Fruit fly (Drosophila melanogaster) whole organism, embryonic: Measurements from ENCODE around the gene superdeath.
A peak's percentile ranks its signal among the peaks of the same experiment; 100 is the strongest.

Experiments
- BtbVII ChIP-seq: fragments of 200-800 bp; sonication (Bioruptor generic); optimal IDR thresholded peaks from 3 replicates; lab custom pipeline; 2017; ENCODE audit warnings: missing biosample characterization, mild to moderate bottlenecking, missing genetic modification characterization
- CG1024 ChIP-seq: fragments of 200-800 bp; sonication (Bioruptor generic); IDR thresholded peaks from 2 replicates; pipeline ENCODE4 v1.3.6; 2022; ENCODE audit warnings: missing biosample characterization, missing genetic modification characterization
- CG11560 ChIP-seq: fragments of 200-800 bp; sonication (Bioruptor generic); IDR thresholded peaks from 3 replicates; pipeline ENCODE4 v1.3.6; 2022; ENCODE audit warnings: missing biosample characterization, missing genetic modification characterization
- CG14965 ChIP-seq: fragments of 200-800 bp; sonication (Bioruptor generic); optimal IDR thresholded peaks from 2 replicates; lab custom pipeline; 2016; ENCODE audit warnings: missing biosample characterization, missing genetic modification characterization, borderline replicate concordance
- CG17186 ChIP-seq: fragments of 200-800 bp; sonication (Bioruptor generic); optimal IDR thresholded peaks from 3 replicates; lab custom pipeline; 2017; ENCODE audit warnings: missing biosample characterization, missing genetic modification reagents, missing genetic modification characterization
- CG17385 ChIP-seq: fragments of 200-800 bp; sonication (Bioruptor generic); optimal IDR thresholded peaks from 3 replicates; lab custom pipeline; 2018; ENCODE audit warnings: missing biosample characterization, mild to moderate bottlenecking, missing genetic modification characterization
- CG17802 ChIP-seq: fragments of 200-800 bp; sonication (Bioruptor generic); optimal IDR thresholded peaks from 2 replicates; lab custom pipeline; 2018; ENCODE audit warnings: missing biosample characterization, mild to moderate bottlenecking, missing genetic modification characterization, moderate library complexity
- CG1792 ChIP-seq: fragments of 200-800 bp; sonication (Bioruptor generic); optimal IDR thresholded peaks from 2 replicates; lab custom pipeline; 2016; ENCODE audit warnings: missing biosample characterization, missing genetic modification characterization
- CG18599 ChIP-seq: fragments of 200-800 bp; sonication (Bioruptor generic); optimal IDR thresholded peaks from 3 replicates; lab custom pipeline; 2017; ENCODE audit warnings: missing biosample characterization, missing genetic modification characterization, mild to moderate bottlenecking, moderate library complexity, missing genetic modification reagents
- CG43689 ChIP-seq: fragments of 200-800 bp; sonication (Bioruptor generic); IDR thresholded peaks from 2 replicates; pipeline ENCODE4 v1.3.6; 2022; ENCODE audit warnings: missing biosample characterization, missing genetic modification characterization
- CG5180 ChIP-seq: fragments of 200-800 bp; sonication (Bioruptor generic); optimal IDR thresholded peaks from 3 replicates; lab custom pipeline; 2017; ENCODE audit warnings: missing biosample characterization, missing genetic modification characterization, mild to moderate bottlenecking, moderate library complexity, missing genetic modification reagents
- CG6854 ChIP-seq: fragments of 200-800 bp; sonication (Bioruptor generic); optimal IDR thresholded peaks from 3 replicates; lab custom pipeline; 2017; ENCODE audit warnings: missing biosample characterization, mild to moderate bottlenecking, missing genetic modification characterization
- CG7786 ChIP-seq: fragments of 200-800 bp; sonication (Bioruptor generic); optimal IDR thresholded peaks from 2 replicates; lab custom pipeline; 2016; ENCODE audit warnings: missing biosample characterization, missing genetic modification characterization
- CG7928 ChIP-seq: fragments of 200-800 bp; sonication (Bioruptor generic); optimal IDR thresholded peaks from 2 replicates; lab custom pipeline; 2017; ENCODE audit warnings: missing biosample characterization, mild to moderate bottlenecking, missing genetic modification characterization
- CG8089 ChIP-seq: fragments of 200-800 bp; sonication (Bioruptor generic); optimal IDR thresholded peaks from 3 replicates; lab custom pipeline; 2016; ENCODE audit warnings: missing biosample characterization, missing genetic modification characterization
- CG8359 ChIP-seq: fragments of 200-800 bp; sonication (Bioruptor generic); optimal IDR thresholded peaks from 2 replicates; lab custom pipeline; 2017; ENCODE audit warnings: missing biosample characterization, mild to moderate bottlenecking, missing genetic modification characterization, borderline replicate concordance
- CG8478 ChIP-seq: fragments of >200 bp; optimal IDR thresholded peaks from 2 replicates; lab custom pipeline; 2018
- CG9437 ChIP-seq: fragments of 200-800 bp; sonication (Bioruptor generic); optimal IDR thresholded peaks from 2 replicates; lab custom pipeline; 2018; ENCODE audit warnings: missing biosample characterization, mild to moderate bottlenecking, missing genetic modification characterization
- CG9727 ChIP-seq: fragments of 200-800 bp; sonication (Bioruptor generic); optimal IDR thresholded peaks from 3 replicates; lab custom pipeline; 2017; ENCODE audit warnings: missing biosample characterization, mild to moderate bottlenecking, missing genetic modification characterization
- Dll ChIP-seq: fragments of 200-800 bp; sonication (Bioruptor generic); IDR thresholded peaks from 4 replicates; pipeline ENCODE4 v1.3.6; 2022; ENCODE audit warnings: missing biosample characterization, missing genetic modification characterization; ENCODE audit not compliant: partially characterized antibody
- Doc2 ChIP-seq: fragments of 200-800 bp; sonication (Bioruptor generic); IDR thresholded peaks from 2 replicates; pipeline ENCODE4 v1.3.6; 2022; ENCODE audit warnings: missing biosample characterization, missing genetic modification characterization
- E2f1 ChIP-seq: fragments of 200-800 bp; sonication (Bioruptor generic); IDR thresholded peaks from 2 replicates; pipeline ENCODE4 v1.3.6; 2022; ENCODE audit warnings: missing biosample characterization, missing genetic modification characterization
- Eip74EF ChIP-seq, 2 experiments: fragments of 200-800 bp in 1 of 2; fragments of >200 bp in 1 of 2; sonication (Bioruptor generic) in 1 of 2; optimal IDR thresholded peaks; 2 replicates each; lab custom pipeline; 2017 to 2019; ENCODE audit warnings: missing biosample characterization in 2 of 2, missing genetic modification characterization in 2 of 2, mild to moderate bottlenecking in 1 of 2, moderate library complexity in 1 of 2
- Ets97D ChIP-seq: fragments of 200-800 bp; sonication (Bioruptor generic); optimal IDR thresholded peaks from 3 replicates; lab custom pipeline; 2016; ENCODE audit warnings: missing biosample characterization, missing genetic modification characterization
- HmgD ChIP-seq: fragments of 200-800 bp; sonication (Bioruptor generic); optimal IDR thresholded peaks from 3 replicates; lab custom pipeline; 2016; ENCODE audit warnings: missing biosample characterization, missing genetic modification characterization
- Hmr ChIP-seq: fragments of 200-800 bp; sonication (Bioruptor generic); optimal IDR thresholded peaks from 3 replicates; lab custom pipeline; 2017; ENCODE audit warnings: mild to moderate bottlenecking, missing biosample characterization, missing genetic modification reagents, missing genetic modification characterization
- Kr ChIP-seq: fragments of 200-800 bp; sonication (Bioruptor generic); optimal IDR thresholded peaks from 2 replicates; lab custom pipeline; 2017; ENCODE audit warnings: missing biosample characterization, mild to moderate bottlenecking, missing genetic modification characterization
- NC2α ChIP-seq: fragments of 200-800 bp; sonication (Bioruptor generic); optimal IDR thresholded peaks from 2 replicates; lab custom pipeline; 2016; ENCODE audit warnings: missing biosample characterization, missing genetic modification characterization
- Nf-YA ChIP-seq: fragments of 200-800 bp; sonication (Bioruptor generic); IDR thresholded peaks from 2 replicates; pipeline ENCODE4 v1.3.6; 2022; ENCODE audit warnings: missing biosample characterization, missing genetic modification characterization
- Nf-YB ChIP-seq: fragments of 200-800 bp; sonication (Bioruptor generic); optimal IDR thresholded peaks from 3 replicates; lab custom pipeline; 2019; ENCODE audit warnings: missing biosample characterization, mild to moderate bottlenecking, missing genetic modification characterization, moderate library complexity
- Six4 ChIP-seq: fragments of 200-800 bp; sonication (Bioruptor generic); optimal IDR thresholded peaks from 2 replicates; lab custom pipeline; 2016; ENCODE audit warnings: missing biosample characterization, missing genetic modification characterization
- Stat92E ChIP-seq, 3 experiments: fragments of >200 bp in 2 of 3; fragments of 200-800 bp in 1 of 3; sonication (Bioruptor generic) in 1 of 3; optimal IDR thresholded peaks; 2 replicates each; lab custom pipeline; 2017 to 2019; ENCODE audit warnings: missing biosample characterization in 3 of 3, missing genetic modification characterization in 3 of 3, mild to moderate bottlenecking in 1 of 3, moderate library complexity in 1 of 3
- cwo ChIP-seq: fragments of 200-800 bp; sonication (Bioruptor generic); optimal IDR thresholded peaks from 3 replicates; lab custom pipeline; 2017; ENCODE audit warnings: missing biosample characterization, missing genetic modification characterization, mild to moderate bottlenecking, moderate library complexity, missing genetic modification reagents
- dan ChIP-seq: fragments of 200-800 bp; sonication (Bioruptor generic); IDR thresholded peaks from 2 replicates; pipeline ENCODE4 v1.3.6; 2022; ENCODE audit warnings: missing biosample characterization, missing genetic modification characterization
- danr ChIP-seq: fragments of 200-800 bp; sonication (Bioruptor generic); IDR thresholded peaks from 2 replicates; pipeline ENCODE4 v1.3.6; 2022; ENCODE audit warnings: missing biosample characterization, missing genetic modification characterization
- ewg ChIP-seq: fragments of 200-800 bp; sonication (Bioruptor generic); optimal IDR thresholded peaks from 3 replicates; lab custom pipeline; 2017; ENCODE audit warnings: mild to moderate bottlenecking, missing biosample characterization, missing genetic modification reagents, missing genetic modification characterization
- gt ChIP-seq: fragments of 200-800 bp; sonication (Bioruptor generic); IDR thresholded peaks from 2 replicates; pipeline ENCODE4 v1.3.6; 2022; ENCODE audit warnings: missing biosample characterization, missing genetic modification characterization
- hbn ChIP-seq: fragments of 200-800 bp; sonication (Bioruptor generic); IDR thresholded peaks from 2 replicates; pipeline ENCODE4 v1.3.6; 2022; ENCODE audit warnings: missing biosample characterization, missing genetic modification characterization; ENCODE audit not compliant: partially characterized antibody
- luna ChIP-seq: fragments of 200-800 bp; sonication (Bioruptor generic); optimal IDR thresholded peaks from 2 replicates; lab custom pipeline; 2016; ENCODE audit warnings: missing biosample characterization, missing genetic modification characterization
- maf-S ChIP-seq: fragments of 200-800 bp; sonication (Bioruptor generic); optimal IDR thresholded peaks from 2 replicates; lab custom pipeline; 2016; ENCODE audit warnings: missing biosample characterization, missing genetic modification characterization
- mld ChIP-seq: fragments of 200-800 bp; sonication (Bioruptor generic); IDR thresholded peaks from 3 replicates; pipeline ENCODE4 v1.3.6; 2022; ENCODE audit warnings: missing biosample characterization, missing genetic modification characterization; ENCODE audit not compliant: partially characterized antibody
- prd ChIP-seq, 3 experiments: fragments of >200 bp in 2 of 3; fragments of 200-800 bp in 1 of 3; sonication (Bioruptor generic) in 1 of 3; optimal IDR thresholded peaks in 2 of 3; IDR thresholded peaks in 1 of 3; 2 replicates in 2 of 3; 3 replicates in 1 of 3; pipeline versions ENCODE4 v1.3.6 to Lab custom; 2017 to 2022; ENCODE audit warnings: missing biosample characterization in 1 of 3, missing genetic modification characterization in 1 of 3
- pum ChIP-seq: fragments of 200-800 bp; sonication (Bioruptor generic); optimal IDR thresholded peaks from 2 replicates; lab custom pipeline; 2016; ENCODE audit warnings: missing biosample characterization, missing genetic modification characterization
- ranshi ChIP-seq: fragments of 200-800 bp; sonication (Bioruptor generic); IDR thresholded peaks from 2 replicates; pipeline ENCODE4 v1.3.6; 2022; ENCODE audit warnings: missing biosample characterization, missing genetic modification characterization
- ro ChIP-seq: fragments of 200-800 bp; sonication (Bioruptor generic); IDR thresholded peaks from 2 replicates; pipeline ENCODE4 v1.3.6; 2022; ENCODE audit warnings: missing biosample characterization, missing genetic modification characterization
- sd ChIP-seq: fragments of 200-800 bp; sonication (Bioruptor generic); optimal IDR thresholded peaks from 3 replicates; lab custom pipeline; 2018; ENCODE audit warnings: missing biosample characterization, mild to moderate bottlenecking, missing genetic modification characterization, moderate library complexity
- sqz ChIP-seq: fragments of 200-800 bp; sonication (Bioruptor generic); optimal IDR thresholded peaks from 3 replicates; lab custom pipeline; 2018; ENCODE audit warnings: missing biosample characterization, mild to moderate bottlenecking, missing genetic modification characterization
- unc-4 ChIP-seq: fragments of 200-800 bp; sonication (Bioruptor generic); IDR thresholded peaks from 2 replicates; pipeline ENCODE4 v1.3.6; 2022; ENCODE audit warnings: missing biosample characterization, missing genetic modification characterization; ENCODE audit not compliant: partially characterized antibody
- usp ChIP-seq: fragments of >200 bp; optimal IDR thresholded peaks from 2 replicates; lab custom pipeline; 2017; ENCODE audit warnings: missing biosample characterization, missing genetic modification characterization

Gene superdeath

dm6 chr3R:29124128-29124527 is 14.3 kb upstream of the superdeath start (continued):
- TF ChIP-seq CG11560 (tag; lab: Robert Waterston, UW) (0 out of 3 replicates have a peak, but pooled peaks have one; percentile 37), unc-4 (GFP tag; lab: Robert Waterston, UW) (no peak), usp (no peak), sd (tag; lab: Kevin White, UChicago) (peak; percentile 87), mld (no peak), danr (GFP tag; lab: Robert Waterston, UW) (no peak; the same call in 1 of the 2 replicates), HmgD (GFP tag; lab: Kevin White, UChicago) (no peak), CG9437 (GFP tag; lab: Kevin White, UChicago) (no peak), luna (GFP tag; lab: Kevin White, UChicago) (no peak), NC2α (GFP tag; lab: Kevin White, UChicago) (no peak), Six4 (GFP tag; lab: Kevin White, UChicago) (peak; percentile 48), Stat92E (GFP tag; optimal IDR thresholded peaks at IDR 0.05; lab: Kevin White, UChicago) (no peak), CG9727 (GFP tag; lab: Kevin White, UChicago) (peak; percentile 45), prd (optimal IDR thresholded peaks at IDR 0.05; lab: Kevin White, UChicago) (no peak), prd (GFP tag; IDR thresholded peaks at IDR 0.05; lab: Robert Waterston, UW) (peak; percentile 90), CG8359 (GFP tag; lab: Kevin White, UChicago) (peak; percentile 13), CG17802 (peak; percentile 50), ro (GFP tag; lab: Robert Waterston, UW) (no peak), BtbVII (GFP tag; lab: Kevin White, UChicago) (peak; percentile 30), CG17186 (GFP tag; lab: Kevin White, UChicago) (no peak), CG18599 (peak; percentile 65), Nf-YB (GFP tag; lab: Kevin White, UChicago) (peak; percentile 31), ewg (peak; percentile 42), sqz (no peak), hbn (no peak), CG1792 (GFP tag; lab: Kevin White, UChicago) (no peak), ranshi (GFP tag; lab: Robert Waterston, UW) (peak; percentile 71; the same call in 1 of the 2 replicates), cwo (GFP tag; lab: Kevin White, UChicago) (no peak), CG8478 (lab: Kevin White, UChicago) (no peak), CG5180 (no peak), Doc2 (GFP tag; lab: Robert Waterston, UW) (no peak), CG1024 (peak; percentile 68), maf-S (GFP tag; lab: Kevin White, UChicago) (peak; percentile 46), CG43689 (GFP tag; lab: Robert Waterston, UW) (0 out of 2 replicates have a peak, but pooled peaks have one; percentile 16), Dll (GFP tag; lab: Robert Waterston, UW) (no peak), CG8089 (GFP tag; lab: Kevin White, UChicago) (no peak), Ets97D (GFP tag; lab: Kevin White, UChicago) (no peak), CG7928 (GFP tag; lab: Kevin White, UChicago) (no peak), CG6854 (GFP tag; lab: Kevin White, UChicago) (no peak), Nf-YA (GFP tag; lab: Robert Waterston, UW) (peak; percentile 55; the same call in 1 of the 2 replicates), dan (GFP tag; lab: Robert Waterston, UW) (peak; percentile 66), Eip74EF (GFP tag; optimal IDR thresholded peaks at IDR 0.05; lab: Kevin White, UChicago) (no peak), Hmr (GFP tag; lab: Kevin White, UChicago) (peak; percentile 38), pum (GFP tag; lab: Kevin White, UChicago) (peak; percentile 62), CG7786 (GFP tag; lab: Kevin White, UChicago) (peak; percentile 69), E2f1 (peak; percentile 68), CG17385 (GFP tag; lab: Kevin White, UChicago) (peak; percentile 51), gt (peak; percentile 41; the same call in 1 of the 2 replicates), CG14965 (no peak), Kr (GFP tag; lab: Kevin White, UChicago) (no peak)
